Worm (Caenorhabditis elegans): ENCODE measurements around the gene sre-10.
A peak's percentile ranks its signal among the peaks of the same experiment; 100 is the strongest.

Gene sre-10

ce11 chrV:7153046-7153445, 20.7 kb downstream of the sre-10 start, which contains the start of gene fat-7:
fat-7 (minus strand) TSS chrV:7153146.
- TF ChIP-seq nhr-28 (tag; optimal IDR thresholded peaks at IDR 0.05) (no peak), elt-2 (tag; optimal IDR thresholded peaks at IDR 0.05) (no peak), nhr-12 (tag; optimal IDR thresholded peaks at IDR 0.05) (no peak), mdl-1 (tag; optimal IDR thresholded peaks at IDR 0.05) (no peak), aly-2 (tag; optimal IDR thresholded peaks at IDR 0.05) (no peak), pha-4 (tag; optimal IDR thresholded peaks at IDR 0.05) (no peak), fkh-2 (tag; optimal IDR thresholded peaks at IDR 0.05) (no peak), egl-27 (tag; optimal IDR thresholded peaks at IDR 0.05) (no peak), daf-12 (tag; optimal IDR thresholded peaks at IDR 0.05) (no peak), lsy-12 (tag; optimal IDR thresholded peaks at IDR 0.05) (no peak), skn-1 (tag; optimal IDR thresholded peaks at IDR 0.05) (no peak), hmg-11 (tag; optimal IDR thresholded peaks at IDR 0.05) (no peak), mml-1 (tag; optimal IDR thresholded peaks at IDR 0.05) (no peak), tbx-2 (tag; optimal IDR thresholded peaks at IDR 0.05) (no peak)

ce11 chrV:7156079-7156478, 23.7 kb downstream of the sre-10 start, which contains the start of gene F10D2.10:
F10D2.10 (minus strand) TSS chrV:7156179.
- no peak for TF ChIP-seq egl-5 (tag; optimal IDR thresholded peaks at IDR 0.05)
- TF ChIP-seq nfya-1 (tag; optimal IDR thresholded peaks at IDR 0.05; ENCODE audit: insufficient read depth) = no peak
- TF ChIP-seq nhr-25 (tag; optimal IDR thresholded peaks at IDR 0.05) = no peak
- TF ChIP-seq ztf-4 (tag; optimal IDR thresholded peaks at IDR 0.05) = no peak
- TF ChIP-seq nhr-11 (tag; optimal IDR thresholded peaks at IDR 0.05) = no peak
- no peak for TF ChIP-seq ceh-16 (tag; optimal IDR thresholded peaks at IDR 0.05)
- no peak for TF ChIP-seq sea-2 (GFP tag; optimal IDR thresholded peaks at IDR 0.05)
- no peak for TF ChIP-seq nhr-76 (tag; optimal IDR thresholded peaks at IDR 0.05)
- no peak for TF ChIP-seq jun-1 (tag; optimal IDR thresholded peaks at IDR 0.05)
- no peak for TF ChIP-seq zag-1 (tag; optimal IDR thresholded peaks at IDR 0.05)
- no peak for TF ChIP-seq snpc-4 (tag; optimal IDR thresholded peaks at IDR 0.05)

ce11 chrV:7157089-7157488, 24.7 kb downstream of the sre-10 start, which contains the start of gene ugt-39:
ugt-39 (plus strand) TSS chrV:7157142.
- TF ChIP-seq elt-1 (tag; optimal IDR thresholded peaks at IDR 0.05) = no peak
- peak; percentile 69 for TF ChIP-seq pqm-1 (tag; optimal IDR thresholded peaks at IDR 0.05)
- TF ChIP-seq tbx-2 (tag; optimal IDR thresholded peaks at IDR 0.05) = no peak
- no peak for TF ChIP-seq jun-1 (tag; optimal IDR thresholded peaks at IDR 0.05)
- TF ChIP-seq snpc-4 (tag; optimal IDR thresholded peaks at IDR 0.05) = no peak
- TF ChIP-seq skn-1 (tag; optimal IDR thresholded peaks at IDR 0.05) = peak; percentile 38
- no peak for TF ChIP-seq aly-2 (tag; optimal IDR thresholded peaks at IDR 0.05)
- no peak for TF ChIP-seq eor-1 (tag; optimal IDR thresholded peaks at IDR 0.05)
- peak; percentile 61 for TF ChIP-seq elt-2 (tag; optimal IDR thresholded peaks at IDR 0.05)
- no peak for TF ChIP-seq nfya-1 (tag; optimal IDR thresholded peaks at IDR 0.05; ENCODE audit: insufficient read depth)
- no peak for TF ChIP-seq ceh-28 (tag; optimal IDR thresholded peaks at IDR 0.05)

ce11 chrV:7159391-7159790, 27.0 kb downstream of the sre-10 start, which contains the start of gene str-204:
str-204 (plus strand) TSS chrV:7159691.
- TF ChIP-seq elt-3 (tag; optimal IDR thresholded peaks at IDR 0.05) (no peak), ceh-28 (tag; optimal IDR thresholded peaks at IDR 0.05) (no peak)

- TF ChIP-seq nhr-237 (tag; optimal IDR thresholded peaks at IDR 0.05) (no peak), elt-2 (tag; optimal IDR thresholded peaks at IDR 0.05) (peak; percentile 15), nhr-67 (tag; optimal IDR thresholded peaks at IDR 0.05) (no peak)
Observed at ce11 chrV:7163477-7164114, 31.2 kb downstream of the sre-10 start, which contains the start of gene ugt-41. ugt-41 (minus strand) TSS chrV:7163595.

ce11 chrV:7164210-7164609, 31.9 kb downstream of the sre-10 start, which contains the start of gene srh-83:
srh-83 (plus strand) TSS chrV:7164510.
- TF ChIP-seq elt-2 (tag; optimal IDR thresholded peaks at IDR 0.05) = no peak
- TF ChIP-seq daf-12 (tag; optimal IDR thresholded peaks at IDR 0.05) = no peak
- TF ChIP-seq tbx-2 (tag; optimal IDR thresholded peaks at IDR 0.05) = no peak
- no peak for TF ChIP-seq lsy-12 (tag; optimal IDR thresholded peaks at IDR 0.05)
- no peak for TF ChIP-seq nhr-76 (tag; optimal IDR thresholded peaks at IDR 0.05)
- TF ChIP-seq elt-3 (tag; optimal IDR thresholded peaks at IDR 0.05) = no peak
- no peak for TF ChIP-seq egl-27 (tag; optimal IDR thresholded peaks at IDR 0.05)
- TF ChIP-seq elt-1 (tag; optimal IDR thresholded peaks at IDR 0.05) = no peak
- no peak for TF ChIP-seq lin-15B (tag; optimal IDR thresholded peaks at IDR 0.05)
- no peak for TF ChIP-seq nhr-12 (tag; optimal IDR thresholded peaks at IDR 0.05)
- no peak for TF ChIP-seq ceh-9 (tag; optimal IDR thresholded peaks at IDR 0.05)

All from whole organism, L3 larva.